Fruit fly (Drosophila melanogaster): ENCODE measurements around the gene ppk19.

Gene ppk19

dm6 chr3R:29699220-29699619 lies 27.0 kb downstream of the ppk19 start (continued):
- TF ChIP-seq CG11695 (GFP tag; IDR thresholded peaks at IDR 0.05) (peak; percentile 61; the same call in 2 of the 3 replicates), CG10267 (tag; optimal IDR thresholded peaks at IDR 0.05) (no peak), Dip3 (GFP tag; optimal IDR thresholded peaks at IDR 0.05) (no peak), CG4730 (GFP tag; IDR thresholded peaks at IDR 0.05) (no peak), CG9437 (GFP tag; optimal IDR thresholded peaks at IDR 0.05) (no peak), lilli (GFP tag; optimal IDR thresholded peaks at IDR 0.05) (no peak), br (optimal IDR thresholded peaks at IDR 0.05) (no peak), Dbx (GFP tag; IDR thresholded peaks at IDR 0.05) (no peak), crol (GFP tag; IDR thresholded peaks at IDR 0.05) (no peak), Hr3 (GFP tag; optimal IDR thresholded peaks at IDR 0.05) (no peak), CG6791 (GFP tag; IDR thresholded peaks at IDR 0.05; ENCODE audit: partially characterized antibody) (no peak), CG4328 (GFP tag; optimal IDR thresholded peaks at IDR 0.05) (no peak), Antp (GFP tag; optimal IDR thresholded peaks at IDR 0.05) (peak; percentile 59), HLH54F (GFP tag; optimal IDR thresholded peaks at IDR 0.05) (no peak), peb (GFP tag; IDR thresholded peaks at IDR 0.05) (peak; percentile 51), pzg (GFP tag; optimal IDR thresholded peaks at IDR 0.05) (no peak), insv (GFP tag; optimal IDR thresholded peaks at IDR 0.05) (no peak), pros (GFP tag; optimal IDR thresholded peaks at IDR 0.05) (no peak), CG12744 (GFP tag; optimal IDR thresholded peaks at IDR 0.05) (no peak), CG7357 (GFP tag; IDR thresholded peaks at IDR 0.05) (peak; percentile 58; the same call in 2 of the 3 replicates), ase (GFP tag; IDR thresholded peaks at IDR 0.05) (0 out of 3 replicates have a peak, but pooled peaks have one; percentile 19), CG8359 (GFP tag; optimal IDR thresholded peaks at IDR 0.05; ENCODE audit: borderline replicate concordance) (no peak), CG17802 (tag; optimal IDR thresholded peaks at IDR 0.05) (no peak), Hey (tag; optimal IDR thresholded peaks at IDR 0.05) (no peak), psq (GFP tag; optimal IDR thresholded peaks at IDR 0.05) (no peak), Sox100B (GFP tag; optimal IDR thresholded peaks at IDR 0.05) (no peak), cwo (GFP tag; optimal IDR thresholded peaks at IDR 0.05) (no peak), CG10462 (GFP tag; optimal IDR thresholded peaks at IDR 0.05) (no peak), Atf-2 (GFP tag; optimal IDR thresholded peaks at IDR 0.05) (no peak), seq (GFP tag; IDR thresholded peaks at IDR 0.05) (no peak), nom (GFP tag; optimal IDR thresholded peaks at IDR 0.05) (no peak), pfk (GFP tag; optimal IDR thresholded peaks at IDR 0.05) (no peak), C15 (GFP tag; IDR thresholded peaks at IDR 0.05) (no peak), CG5953 (GFP tag; IDR thresholded peaks at IDR 0.05) (no peak), BtbVII (GFP tag; optimal IDR thresholded peaks at IDR 0.05) (no peak), hb (GFP tag; IDR thresholded peaks at IDR 0.05; ENCODE audit: partially characterized antibody) (no peak), zen (tag; optimal IDR thresholded peaks at IDR 0.05) (no peak), Nf-YA (GFP tag; IDR thresholded peaks at IDR 0.05) (no peak), NfI (GFP tag; optimal IDR thresholded peaks at IDR 0.05) (no peak), Gug (GFP tag; IDR thresholded peaks at IDR 0.05) (no peak), gfzf (GFP tag; optimal IDR thresholded peaks at IDR 0.05) (no peak), YL-1 (GFP tag; optimal IDR thresholded peaks at IDR 0.05) (no peak), CG30020 (tag; optimal IDR thresholded peaks at IDR 0.05) (no peak), klu (GFP tag; IDR thresholded peaks at IDR 0.05) (no peak), tna (GFP tag; IDR thresholded peaks at IDR 0.05; ENCODE audit: partially characterized antibody) (no peak), B-H1 (GFP tag; IDR thresholded peaks at IDR 0.05) (no peak), sr (GFP tag; IDR thresholded peaks at IDR 0.05) (0 out of 3 replicates have a peak, but pooled peaks have one; percentile 28), grau (tag; optimal IDR thresholded peaks at IDR 0.05) (no peak), ash1 (GFP tag; optimal IDR thresholded peaks at IDR 0.05) (no peak), pan (optimal IDR thresholded peaks at IDR 0.05) (no peak), pan (GFP tag; optimal IDR thresholded peaks at IDR 0.05 in 1 of 2, IDR thresholded peaks at IDR 0.05 in 1 of 2) (peak in 1 of 2 experiments; percentile 73), CG7556 (GFP tag; optimal IDR thresholded peaks at IDR 0.05) (peak; percentile 32)

All from whole organism, embryonic.